Worm (Caenorhabditis elegans) whole organism, early embryonic: ENCODE data around the gene K03B4.1.

ENCODE experiments used
- B0310.2 ChIP-seq: sonication (generic microtip); optimal IDR thresholded peaks from 2 replicates; lab custom pipeline; 2016; ENCODE audit warnings: mild to moderate bottlenecking, missing genetic modification characterization, missing compliant biosample characterization
- F13C5.2 ChIP-seq: sonication (generic microtip); optimal IDR thresholded peaks from 2 replicates; lab custom pipeline; 2017; ENCODE audit warnings: mild to moderate bottlenecking, missing genetic modification characterization, inconsistent platforms, missing compliant biosample characterization
- ama-1 ChIP-seq: fragments of 150-350 bp; optimal IDR thresholded peaks from 2 replicates; lab custom pipeline; 2014
- ceh-36 ChIP-seq: sonication (generic microtip); optimal IDR thresholded peaks from 2 replicates; lab custom pipeline; 2016; ENCODE audit warnings: missing genetic modification characterization, inconsistent platforms, missing compliant biosample characterization
- ets-7 ChIP-seq: sonication (generic microtip); optimal IDR thresholded peaks from 2 replicates; lab custom pipeline; 2016; ENCODE audit warnings: missing genotype, missing genetic modification characterization, missing compliant biosample characterization
- flt-1 ChIP-seq: fragments of 200-800 bp; sonication (Bioruptor generic); IDR thresholded peaks from 2 replicates; pipeline ENCODE4 v1.3.6; 2022; ENCODE audit warnings: missing genetic modification characterization, missing compliant biosample characterization
- hmg-4 ChIP-seq: fragments of 200-800 bp; sonication (Bioruptor generic); optimal IDR thresholded peaks from 2 replicates; lab custom pipeline; 2018; ENCODE audit warnings: mild to moderate bottlenecking, missing genetic modification characterization, missing compliant biosample characterization
- pes-1 ChIP-seq: fragments of 200-800 bp; sonication (Bioruptor generic); IDR thresholded peaks from 2 replicates; pipeline ENCODE4 v1.3.6; 2022; ENCODE audit warnings: missing genetic modification reagents, missing genetic modification characterization, missing compliant biosample characterization
- scrt-1 ChIP-seq: fragments of 200-800 bp; sonication (Bioruptor generic); IDR thresholded peaks from 2 replicates; pipeline ENCODE4 v1.3.6; 2022; ENCODE audit warnings: missing genetic modification characterization, missing compliant biosample characterization
- tbx-11 ChIP-seq: fragments of 200-800 bp; sonication (Bioruptor generic); IDR thresholded peaks from 2 replicates; pipeline ENCODE4 v1.3.6; 2022; ENCODE audit warnings: missing genetic modification characterization, missing compliant biosample characterization
- tbx-37 ChIP-seq: fragments of 200-800 bp; sonication (Bioruptor generic); conservative IDR thresholded peaks from 2 replicates; pipeline ENCODE4 v1.3.6; 2022; ENCODE audit warnings: missing genetic modification reagents, missing genetic modification characterization, missing compliant biosample characterization

ce11 chrV:4691657-4692056 is 2.5 kb downstream of the K03B4.1 start:
- no peak for TF ChIP-seq ama-1
- TF ChIP-seq pes-1 (GFP tag; lab: Robert Waterston, UW), result no peak
- TF ChIP-seq ets-7 (tag; lab: Kevin White, UChicago), result no peak
- TF ChIP-seq flt-1 (GFP tag; lab: Robert Waterston, UW), result no peak
- no peak for TF ChIP-seq B0310.2
- TF ChIP-seq ceh-36 (tag; lab: Kevin White, UChicago), result no peak
- TF ChIP-seq scrt-1 (GFP tag; lab: Robert Waterston, UW), result no peak
- TF ChIP-seq tbx-37, result no peak
- TF ChIP-seq F13C5.2, result no peak
- no peak for TF ChIP-seq tbx-11 (GFP tag; lab: Robert Waterston, UW)
- no peak for TF ChIP-seq hmg-4 (GFP tag; lab: Kevin White, UChicago)
